Worm (Caenorhabditis elegans) whole organism, dauer: Measurements from ENCODE around the gene Y94H6A.2.
"Not testable (repeated sequence)": the region's sequence is repeated elsewhere in the genome, so short reads cannot be mapped to it uniquely, and the experiment has no call there.

Experiments used
- unc-62 ChIP-seq: sonication (generic microtip); optimal IDR thresholded peaks from 2 replicates; lab custom pipeline; 2017; ENCODE audit warnings: missing biosample characterization, missing genetic modification reagents, missing genetic modification characterization

Y94H6A.2 gene

ce11 chrIV:2772209-2772851 is 42.2 kb downstream of the Y94H6A.2 start:
- TF ChIP-seq unc-62 (GFP tag; lab: Kevin White, UChicago), result no peak

- no peak for TF ChIP-seq unc-62 (GFP tag; lab: Kevin White, UChicago)
Measured at ce11 chrIV:2773382-2773979, 43.4 kb downstream of the Y94H6A.2 start.

ce11 chrIV:2774500-2774899 is 44.4 kb downstream of the Y94H6A.2 start:
- no peak for TF ChIP-seq unc-62 (GFP tag; lab: Kevin White, UChicago)

ce11 chrIV:2775992-2776630 is 46.0 kb downstream of the Y94H6A.2 start:
- TF ChIP-seq unc-62 (GFP tag; lab: Kevin White, UChicago), result no peak

ce11 chrIV:2776733-2777132 is 46.6 kb downstream of the Y94H6A.2 start:
- TF ChIP-seq unc-62 (GFP tag; lab: Kevin White, UChicago), result no peak

- TF ChIP-seq unc-62 (GFP tag; lab: Kevin White, UChicago), result not testable (repeated sequence)
Measured at ce11 chrIV:2777841-2778240, 47.7 kb downstream of the Y94H6A.2 start, which contains the start of gene Y54G2A.72. Y54G2A.72 (plus strand) TSS chrIV:2778141.
